Fruit fly (Drosophila melanogaster) whole organism, pupa: Measurements from ENCODE around the gene Osi23.

ENCODE experiments used
- CG10348 ChIP-seq: fragments of 200-800 bp; sonication (Bioruptor generic); IDR thresholded peaks from 2 replicates; pipeline ENCODE4 v1.3.6; 2022; ENCODE audit warnings: missing biosample characterization, missing genetic modification characterization
- Pif1A ChIP-seq: fragments of 200-800 bp; sonication (Bioruptor generic); optimal IDR thresholded peaks from 3 replicates; lab custom pipeline; 2016; ENCODE audit warnings: missing biosample characterization, missing genetic modification characterization
- Pif1B ChIP-seq: fragments of 200-800 bp; sonication (Bioruptor generic); optimal IDR thresholded peaks from 3 replicates; lab custom pipeline; 2016; ENCODE audit warnings: missing biosample characterization, missing genetic modification characterization

dm6 chr3R:30453236-30453635 is 8.4 kb upstream of the Osi23 start:
- TF ChIP-seq Pif1A (GFP tag; lab: Kevin White, UChicago) (no peak), CG10348 (no peak), Pif1B (GFP tag; lab: Kevin White, UChicago) (no peak)
